Worm (Caenorhabditis elegans) whole organism, mixed stage, embryonic: ENCODE measurements around the gene Y55F3BR.2.

Source experiments
- M03D4.4 ChIP-seq: sonication (generic microtip); optimal IDR thresholded peaks from 2 replicates; lab custom pipeline; 2017; ENCODE audit warnings: mild to moderate bottlenecking, missing genetic modification characterization, missing compliant biosample characterization
- pha-4 ChIP-seq: fragments of 150-350 bp; optimal IDR thresholded peaks from 2 replicates; lab custom pipeline; 2018; ENCODE audit warnings: missing biosample characterization, missing genetic modification reagents, missing genetic modification characterization

ce11 chrIV:848207-848606 is 10.5 kb upstream of the Y55F3BR.2 start:
- TF ChIP-seq pha-4 (tag; lab: Kevin White, UChicago) (no peak), M03D4.4 (tag; lab: Kevin White, UChicago) (no peak)
